Worm (Caenorhabditis elegans): ENCODE results near the gene T23G7.2.

Gene T23G7.2

DNA sequence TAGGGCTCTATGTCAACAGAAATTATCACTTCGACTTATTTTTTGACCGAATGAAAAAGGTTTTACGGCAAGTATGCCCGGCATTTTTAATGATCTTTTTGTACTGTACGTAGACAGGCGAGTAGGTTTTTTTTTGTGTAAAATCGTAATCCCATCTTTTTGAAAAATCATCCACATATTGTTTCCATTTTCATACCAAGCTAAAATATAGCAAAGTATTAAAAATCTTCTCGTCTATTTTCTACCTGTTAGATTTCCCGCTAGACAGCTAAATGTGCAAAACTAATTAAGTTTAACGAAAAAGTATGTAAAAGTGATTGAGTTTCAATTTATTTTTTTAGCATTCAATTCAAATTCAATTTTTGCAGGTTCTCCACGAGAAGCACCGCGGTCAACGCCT, 41.4 kb downstream of the T23G7.2 start, which contains the start of gene C16D2.1:
Gene C16D2.1, plus strand, starts transcription at position 301 of the 400 bp plus-strand sequence.
- TF ChIP-seq zip-4 (GFP tag; optimal IDR thresholded peaks at IDR 0.05) (no peak), ets-5 (GFP tag; IDR thresholded peaks at IDR 0.05) (no peak), nhr-71 (tag; optimal IDR thresholded peaks at IDR 0.05) (no peak), pag-3 (tag; optimal IDR thresholded peaks at IDR 0.05; ENCODE audit: borderline replicate concordance, insufficient read depth) (no peak), lin-35 (GFP tag; optimal IDR thresholded peaks at IDR 0.05) (no peak), ztf-11 (tag; optimal IDR thresholded peaks at IDR 0.05) (no peak), nhr-19 (GFP tag; conservative IDR thresholded peaks at IDR 0.05) (no peak), nhr-84 (tag; optimal IDR thresholded peaks at IDR 0.05) (no peak), elt-3 (tag; optimal IDR thresholded peaks at IDR 0.05) (no peak), nhr-90 (tag; optimal IDR thresholded peaks at IDR 0.05; ENCODE audit: poor library complexity) (no peak), tbx-2 (tag; optimal IDR thresholded peaks at IDR 0.05) (no peak), elt-2 (tag; optimal IDR thresholded peaks at IDR 0.05) (no peak), ceh-88 (GFP tag; IDR thresholded peaks at IDR 0.05) (no peak), hlh-4 (tag; optimal IDR thresholded peaks at IDR 0.05) (no peak), efl-1 (optimal IDR thresholded peaks at IDR 0.05) (no peak), efl-1 (GFP tag; optimal IDR thresholded peaks at IDR 0.05 in 1 of 2) (no peak), hpl-2 (GFP tag; optimal IDR thresholded peaks at IDR 0.05) (no peak), unc-30 (tag; optimal IDR thresholded peaks at IDR 0.05) (no peak), lin-15B (tag; optimal IDR thresholded peaks at IDR 0.05) (no peak)

DNA sequence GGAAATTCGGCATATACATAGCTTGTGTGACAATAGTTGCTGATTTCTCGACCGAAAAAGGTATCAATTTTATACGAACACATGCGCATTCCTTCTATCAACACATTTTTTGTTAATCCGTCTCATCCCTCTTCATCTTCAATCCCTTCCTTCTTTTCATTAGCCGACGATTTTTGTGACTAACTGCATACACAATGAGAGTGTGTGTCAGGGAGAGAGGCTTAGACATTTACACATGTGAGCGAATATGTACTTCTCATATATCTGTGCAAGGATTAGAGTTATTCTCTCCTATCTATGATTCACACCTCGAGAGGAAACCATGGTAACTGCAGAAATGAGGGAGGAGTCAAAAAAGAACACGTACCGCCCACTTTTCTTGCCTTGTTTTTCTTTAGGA, 42.4 kb downstream of the T23G7.2 start:
- no peak for TF ChIP-seq hlh-4 (tag; optimal IDR thresholded peaks at IDR 0.05)
- peak; percentile 56 for TF ChIP-seq dsc-1 (tag; optimal IDR thresholded peaks at IDR 0.05)
- TF ChIP-seq fos-1 (tag; optimal IDR thresholded peaks at IDR 0.05), result peak; percentile 11
- peak; percentile 61 for TF ChIP-seq fkh-8 (tag; optimal IDR thresholded peaks at IDR 0.05)
- TF ChIP-seq blmp-1 (tag; optimal IDR thresholded peaks at IDR 0.05), result peak; percentile 37
- peak; percentile 21 for TF ChIP-seq lin-14 (GFP tag; optimal IDR thresholded peaks at IDR 0.05)

DNA sequence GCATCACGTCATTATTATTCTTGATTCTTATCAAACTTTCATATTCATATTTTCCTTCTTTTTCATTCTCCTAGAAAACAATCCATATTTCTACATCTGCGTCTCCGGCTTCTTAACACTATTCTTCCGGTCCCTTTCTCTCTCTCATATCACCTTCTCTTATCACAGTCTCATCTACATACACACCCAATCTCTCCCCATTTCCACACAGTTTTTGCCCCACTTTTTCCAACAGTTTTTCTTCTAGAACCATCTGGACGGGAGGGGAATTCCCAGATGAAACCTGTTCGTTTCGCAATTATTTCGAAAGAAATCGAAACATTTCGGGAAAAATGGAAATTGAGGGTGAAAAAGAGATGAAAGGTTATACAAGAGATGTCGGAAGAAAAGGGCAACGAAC, 44.6 kb downstream of the T23G7.2 start:
- TF ChIP-seq pqm-1 (tag; optimal IDR thresholded peaks at IDR 0.05), result no peak
- no peak for TF ChIP-seq fos-1 (tag; optimal IDR thresholded peaks at IDR 0.05)
- TF ChIP-seq nhr-11 (tag; optimal IDR thresholded peaks at IDR 0.05), result no peak
- no peak for TF ChIP-seq nhr-47 (tag; optimal IDR thresholded peaks at IDR 0.05)
- no peak for TF ChIP-seq fkh-10 (GFP tag; optimal IDR thresholded peaks at IDR 0.05)
- no peak for TF ChIP-seq mef-2 (tag; optimal IDR thresholded peaks at IDR 0.05)
- no peak for TF ChIP-seq ztf-4 (tag; optimal IDR thresholded peaks at IDR 0.05)
- TF ChIP-seq aha-1 (tag; optimal IDR thresholded peaks at IDR 0.05), result no peak
- TF ChIP-seq snu-23 (GFP tag; optimal IDR thresholded peaks at IDR 0.05), result peak; percentile 19
- no peak for TF ChIP-seq C34B4.2 (tag; optimal IDR thresholded peaks at IDR 0.05)
- no peak for TF ChIP-seq swsn-7 (tag; optimal IDR thresholded peaks at IDR 0.05)
- TF ChIP-seq nhr-84 (tag; optimal IDR thresholded peaks at IDR 0.05), result no peak
- no peak for TF ChIP-seq lin-15B (tag; optimal IDR thresholded peaks at IDR 0.05)
- TF ChIP-seq unc-62 (GFP tag; optimal IDR thresholded peaks at IDR 0.05), result no peak
- no peak for TF ChIP-seq tlp-1 (tag; optimal IDR thresholded peaks at IDR 0.05)
- peak in 1 of 2 experiments; percentile 57 for TF ChIP-seq lin-35 (GFP tag; optimal IDR thresholded peaks at IDR 0.05)
- TF ChIP-seq nhr-237 (tag; optimal IDR thresholded peaks at IDR 0.05), result no peak
- no peak for TF ChIP-seq nhr-19 (GFP tag; conservative IDR thresholded peaks at IDR 0.05)
- no peak for TF ChIP-seq F16B12.6 (tag; optimal IDR thresholded peaks at IDR 0.05)
- no peak for TF ChIP-seq sup-37 (GFP tag; optimal IDR thresholded peaks at IDR 0.05)
- TF ChIP-seq rnt-1 (tag; optimal IDR thresholded peaks at IDR 0.05), result no peak
- peak in 4 of 6 experiments; percentile 15 to 93 (median 91) for TF ChIP-seq elt-3 (tag; optimal IDR thresholded peaks at IDR 0.05)
- no peak for TF ChIP-seq nhr-12 (tag; optimal IDR thresholded peaks at IDR 0.05)
- TF ChIP-seq C16A3.4 (tag; optimal IDR thresholded peaks at IDR 0.05), result peak; percentile 5
- peak; percentile 7 for TF ChIP-seq nhr-90 (tag; optimal IDR thresholded peaks at IDR 0.05; ENCODE audit: poor library complexity)
- no peak for TF ChIP-seq vab-15 (tag; optimal IDR thresholded peaks at IDR 0.05)
- TF ChIP-seq tbx-2 (tag; optimal IDR thresholded peaks at IDR 0.05), result no peak
- TF ChIP-seq unc-130 (tag; optimal IDR thresholded peaks at IDR 0.05), result no peak
- no peak for TF ChIP-seq zip-4 (GFP tag; optimal IDR thresholded peaks at IDR 0.05)
- no peak for TF ChIP-seq dpl-1 (GFP tag; optimal IDR thresholded peaks at IDR 0.05)
- no peak for TF ChIP-seq lir-3 (tag; optimal IDR thresholded peaks at IDR 0.05; ENCODE audit: poor library complexity)
- TF ChIP-seq snpc-4 (tag; optimal IDR thresholded peaks at IDR 0.05), result no peak
- TF ChIP-seq nhr-85 (tag), result peak; percentile 75
- peak; percentile 98 for TF ChIP-seq blmp-1 (tag; optimal IDR thresholded peaks at IDR 0.05)
- no peak for TF ChIP-seq ztf-11 (tag; optimal IDR thresholded peaks at IDR 0.05)
- TF ChIP-seq ama-1 (optimal IDR thresholded peaks at IDR 0.05), result no peak

Data from whole organism, L1 larva.